Worm (Caenorhabditis elegans) whole organism, midembryonic: Measurements from ENCODE around the gene F35C11.7.

Experiments used
- T22C8.4 ChIP-seq: fragments of 200-800 bp; sonication (Bioruptor generic); IDR thresholded peaks from 2 replicates; pipeline ENCODE4 v1.3.6; 2022; ENCODE audit warnings: missing genetic modification characterization, missing compliant biosample characterization
- ref-1 ChIP-seq: fragments of 200-800 bp; sonication (Bioruptor generic); conservative IDR thresholded peaks from 2 replicates; pipeline ENCODE4 v1.3.6; 2022; ENCODE audit warnings: missing genetic modification reagents, missing genetic modification characterization, missing compliant biosample characterization
- ztf-29 ChIP-seq: fragments of 200-800 bp; sonication (Bioruptor generic); IDR thresholded peaks from 2 replicates; pipeline ENCODE4 v1.3.6; 2022; ENCODE audit warnings: missing genetic modification reagents, missing genetic modification characterization, missing compliant biosample characterization

DNA sequence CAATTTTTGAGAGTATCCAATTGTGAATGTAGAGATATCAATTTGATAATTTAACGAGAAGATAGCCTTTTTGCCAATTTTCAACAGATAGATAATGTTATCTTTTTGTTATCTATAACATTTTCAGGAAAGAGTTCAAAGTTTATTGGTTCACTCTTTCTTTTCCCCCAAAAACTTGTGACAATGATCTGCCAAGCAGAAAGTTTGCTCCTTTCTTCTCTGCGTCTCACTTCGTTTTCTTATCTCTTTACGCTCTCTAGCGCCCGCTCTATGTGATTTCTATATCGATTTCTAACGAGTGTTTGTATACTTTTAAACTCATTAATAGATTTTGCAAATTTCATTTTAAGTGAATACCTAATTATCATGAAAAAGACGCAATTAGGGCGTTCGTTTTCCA is 29.6 kb upstream of the F35C11.7 start:
- TF ChIP-seq ztf-29: no peak
- no peak for TF ChIP-seq T22C8.4 (GFP tag; lab: Robert Waterston, UW)
- no peak for TF ChIP-seq ref-1 (GFP tag; lab: Robert Waterston, UW)
